Worm (Caenorhabditis elegans) whole organism, L2 larva: Measurements from ENCODE around the gene pro-2.

Experiments used
- C34F6.9 ChIP-seq: fragments of 150-350 bp; optimal IDR thresholded peaks from 2 replicates; lab custom pipeline; 2014; ENCODE audit warnings: missing biosample characterization, missing genetic modification characterization
- F13H6.1 ChIP-seq: sonication (generic microtip); optimal IDR thresholded peaks from 2 replicates; lab custom pipeline; 2016; ENCODE audit warnings: missing genetic modification characterization, missing compliant biosample characterization
- R02D3.7 ChIP-seq: fragments of 150-350 bp; optimal IDR thresholded peaks from 2 replicates; lab custom pipeline; 2014; ENCODE audit warnings: missing biosample characterization, missing genetic modification characterization
- Y55F3AM.14 ChIP-seq: fragments of 200-800 bp; sonication (Bioruptor generic); optimal IDR thresholded peaks from 2 replicates; lab custom pipeline; 2018; ENCODE audit warnings: mild to moderate bottlenecking, missing genetic modification characterization, missing compliant biosample characterization
- ZK546.5 ChIP-seq: sonication (generic microtip); optimal IDR thresholded peaks from 2 replicates; lab custom pipeline; 2017; ENCODE audit warnings: missing biosample characterization, missing genetic modification characterization
- alr-1 ChIP-seq: fragments of 150-350 bp; optimal IDR thresholded peaks from 2 replicates; lab custom pipeline; 2014; ENCODE audit warnings: missing biosample characterization, missing genetic modification characterization
- aly-2 ChIP-seq: fragments of 150-350 bp; optimal IDR thresholded peaks from 2 replicates; lab custom pipeline; 2014; ENCODE audit warnings: missing biosample characterization, missing genetic modification characterization
- ama-1 ChIP-seq: fragments of 150-350 bp; optimal IDR thresholded peaks from 2 replicates; lab custom pipeline; 2018; ENCODE audit warnings: inconsistent platforms
- blmp-1 ChIP-seq: sonication (generic microtip); optimal IDR thresholded peaks from 2 replicates; lab custom pipeline; 2017; ENCODE audit warnings: missing genetic modification characterization, mild to moderate bottlenecking, missing compliant biosample characterization, antibody characterized with exemption, moderate library complexity; ENCODE audit not compliant: insufficient read depth
- ceh-16 ChIP-seq: fragments of 150-350 bp; optimal IDR thresholded peaks from 2 replicates; lab custom pipeline; 2014; ENCODE audit warnings: missing biosample characterization, missing genetic modification characterization
- ceh-82 ChIP-seq: fragments of 150-350 bp; optimal IDR thresholded peaks from 2 replicates; lab custom pipeline; 2014; ENCODE audit warnings: missing biosample characterization, missing genetic modification characterization
- crh-2 ChIP-seq: sonication (generic microtip); optimal IDR thresholded peaks from 2 replicates; lab custom pipeline; 2017; ENCODE audit warnings: missing biosample characterization, missing genetic modification characterization
- dmd-4 ChIP-seq: sonication (generic microtip); optimal IDR thresholded peaks from 2 replicates; lab custom pipeline; 2017; ENCODE audit warnings: missing biosample characterization, missing genetic modification characterization
- egl-27 ChIP-seq: sonication (generic microtip); optimal IDR thresholded peaks from 3 replicates; lab custom pipeline; 2017; ENCODE audit warnings: missing biosample characterization, missing genetic modification reagents, missing genetic modification characterization
- elt-1 ChIP-seq: fragments of 150-350 bp; optimal IDR thresholded peaks from 2 replicates; lab custom pipeline; 2014; ENCODE audit warnings: missing biosample characterization, missing genetic modification characterization
- elt-3 ChIP-seq: sonication (generic microtip); optimal IDR thresholded peaks from 2 replicates; lab custom pipeline; 2017; ENCODE audit warnings: missing biosample characterization, missing genetic modification characterization
- fos-1 ChIP-seq: fragments of 150-350 bp; optimal IDR thresholded peaks from 2 replicates; lab custom pipeline; 2014; ENCODE audit warnings: missing biosample characterization, missing genetic modification characterization
- gmeb-1 ChIP-seq: fragments of 150-350 bp; optimal IDR thresholded peaks from 2 replicates; lab custom pipeline; 2014; ENCODE audit warnings: missing biosample characterization, missing genetic modification characterization
- lin-11 ChIP-seq: fragments of 150-350 bp; sonication (generic microtip); optimal IDR thresholded peaks from 2 replicates; lab custom pipeline; 2014; ENCODE audit warnings: missing biosample characterization, missing genetic modification characterization, inconsistent platforms, mixed read lengths
- lin-39 ChIP-seq: fragments of 150-350 bp; optimal IDR thresholded peaks from 2 replicates; lab custom pipeline; 2014; ENCODE audit warnings: missing biosample characterization, missing genetic modification reagents, missing genetic modification characterization
- lsy-2 ChIP-seq, 2 experiments: fragments of 150-350 bp in 1 of 2; sonication (generic microtip) in 1 of 2; optimal IDR thresholded peaks; 2 replicates each; lab custom pipeline; 2014 to 2017; ENCODE audit warnings: missing biosample characterization in 2 of 2, missing genetic modification characterization in 2 of 2
- mab-5 ChIP-seq: fragments of 150-350 bp; optimal IDR thresholded peaks from 2 replicates; lab custom pipeline; 2014; ENCODE audit warnings: missing biosample characterization, missing genetic modification characterization
- mbf-1 ChIP-seq: sonication (generic microtip); optimal IDR thresholded peaks from 2 replicates; lab custom pipeline; 2017; ENCODE audit warnings: missing biosample characterization, missing genetic modification characterization
- mdl-1 ChIP-seq, 2 experiments: fragments of 150-350 bp in 1 of 2; sonication (generic microtip) in 1 of 2; optimal IDR thresholded peaks; 2 replicates each; lab custom pipeline; 2017; ENCODE audit warnings: missing biosample characterization in 2 of 2, missing genetic modification characterization in 2 of 2
- nhr-10 ChIP-seq: sonication (generic microtip); optimal IDR thresholded peaks from 2 replicates; lab custom pipeline; 2017; ENCODE audit warnings: missing biosample characterization, missing genetic modification characterization
- nhr-11 ChIP-seq: fragments of 150-350 bp; optimal IDR thresholded peaks from 2 replicates; lab custom pipeline; 2014; ENCODE audit warnings: missing biosample characterization, missing genetic modification characterization
- nhr-12 ChIP-seq: fragments of 150-350 bp; optimal IDR thresholded peaks from 2 replicates; lab custom pipeline; 2014; ENCODE audit warnings: missing biosample characterization, missing genetic modification characterization
- nhr-129 ChIP-seq: fragments of 150-350 bp; optimal IDR thresholded peaks from 2 replicates; lab custom pipeline; 2014; ENCODE audit warnings: missing biosample characterization, missing genetic modification characterization
- nhr-21 ChIP-seq: fragments of 150-350 bp; optimal IDR thresholded peaks from 2 replicates; lab custom pipeline; 2014; ENCODE audit warnings: missing biosample characterization, missing genetic modification characterization
- nhr-23 ChIP-seq: fragments of 150-350 bp; optimal IDR thresholded peaks from 2 replicates; lab custom pipeline; 2014; ENCODE audit warnings: missing biosample characterization, missing genetic modification reagents, missing genetic modification characterization
- nhr-237 ChIP-seq: fragments of 150-350 bp; optimal IDR thresholded peaks from 2 replicates; lab custom pipeline; 2014; ENCODE audit warnings: missing biosample characterization, missing genetic modification characterization
- nhr-25 ChIP-seq: fragments of 150-350 bp; sonication (generic microtip); optimal IDR thresholded peaks from 3 replicates; lab custom pipeline; 2014; ENCODE audit warnings: missing biosample characterization, missing genetic modification characterization
- nhr-6 ChIP-seq: fragments of 150-350 bp; optimal IDR thresholded peaks from 2 replicates; lab custom pipeline; 2014; ENCODE audit warnings: missing biosample characterization, missing genetic modification characterization
- nhr-77 ChIP-seq: fragments of 150-350 bp; optimal IDR thresholded peaks from 2 replicates; lab custom pipeline; 2014; ENCODE audit warnings: missing biosample characterization, missing genetic modification characterization
- peb-1 ChIP-seq: fragments of 150-350 bp; optimal IDR thresholded peaks from 2 replicates; lab custom pipeline; 2014; ENCODE audit warnings: missing biosample characterization, missing genetic modification characterization
- sem-4 ChIP-seq: fragments of 150-350 bp; optimal IDR thresholded peaks from 2 replicates; lab custom pipeline; 2014; ENCODE audit warnings: missing biosample characterization, missing genetic modification reagents, missing genetic modification characterization
- skn-1 ChIP-seq: sonication (generic microtip); optimal IDR thresholded peaks from 2 replicates; lab custom pipeline; 2017; ENCODE audit warnings: missing biosample characterization, missing genetic modification characterization
- sma-9 ChIP-seq, 2 experiments: fragments of 150-350 bp in 1 of 2; sonication (generic microtip) in 1 of 2; optimal IDR thresholded peaks; 2 replicates each; lab custom pipeline; 2014 to 2016; ENCODE audit warnings: missing genetic modification characterization in 2 of 2, mild to moderate bottlenecking in 1 of 2, missing biosample characterization in 1 of 2, missing compliant biosample characterization in 1 of 2, missing genetic modification reagents in 1 of 2, moderate library complexity in 1 of 2
- snpc-4 ChIP-seq: fragments of 150-350 bp; optimal IDR thresholded peaks from 2 replicates; lab custom pipeline; 2014; ENCODE audit warnings: missing biosample characterization, missing genetic modification characterization
- unc-39 ChIP-seq: fragments of 150-350 bp; optimal IDR thresholded peaks from 2 replicates; lab custom pipeline; 2014; ENCODE audit warnings: missing biosample characterization, missing genetic modification characterization
- unc-55 ChIP-seq: fragments of 150-350 bp; sonication (generic microtip); optimal IDR thresholded peaks from 3 replicates; lab custom pipeline; 2014; ENCODE audit warnings: missing biosample characterization, missing genetic modification reagents, missing genetic modification characterization
- unc-62 ChIP-seq: fragments of 150-350 bp; optimal IDR thresholded peaks from 2 replicates; lab custom pipeline; 2014; ENCODE audit warnings: missing biosample characterization, missing genetic modification reagents, missing genetic modification characterization
- zag-1 ChIP-seq: fragments of 150-350 bp; optimal IDR thresholded peaks from 2 replicates; lab custom pipeline; 2014; ENCODE audit warnings: missing biosample characterization, missing genetic modification characterization
- ztf-1 ChIP-seq: fragments of 200-800 bp; sonication (Bioruptor generic); conservative IDR thresholded peaks from 2 replicates; pipeline ENCODE4 v1.3.6; 2022; ENCODE audit warnings: missing genetic modification characterization, missing compliant biosample characterization
- ztf-11 ChIP-seq: sonication (generic microtip); optimal IDR thresholded peaks from 2 replicates; lab custom pipeline; 2017; ENCODE audit warnings: missing biosample characterization, missing genetic modification characterization
- ztf-4 ChIP-seq: fragments of 150-350 bp; optimal IDR thresholded peaks from 2 replicates; lab custom pipeline; 2014; ENCODE audit warnings: missing biosample characterization, missing genetic modification characterization

Gene pro-2

ce11 chrII:10357468-10358007 is 12.6 kb upstream of the pro-2 start, which contains the start of gene C07E3.3:
C07E3.3 (minus strand) TSS chrII:10357518.
- TF ChIP-seq zag-1 (tag; lab: Kevin White, UChicago): no peak
- no peak for TF ChIP-seq aly-2 (tag; lab: Kevin White, UChicago)
- no peak for TF ChIP-seq blmp-1
- TF ChIP-seq skn-1: no peak
- TF ChIP-seq nhr-12 (tag; lab: Kevin White, UChicago): no peak
- no peak for TF ChIP-seq lin-11
- no peak for TF ChIP-seq crh-2 (tag; lab: Kevin White, UChicago)
- no peak for TF ChIP-seq nhr-6 (tag; lab: Kevin White, UChicago)
- no peak for TF ChIP-seq mdl-1 (tag; optimal IDR thresholded peaks at IDR 0.05; lab: Kevin White, UChicago)
- TF ChIP-seq ceh-82 (tag; lab: Kevin White, UChicago): no peak
- no peak for TF ChIP-seq elt-3 (tag; lab: Kevin White, UChicago)
- TF ChIP-seq ztf-4: no peak
- TF ChIP-seq egl-27 (tag; lab: Kevin White, UChicago): no peak
- TF ChIP-seq sma-9 (GFP tag; optimal IDR thresholded peaks at IDR 0.05; lab: Kevin White, UChicago): no peak
- TF ChIP-seq sma-9 (tag; optimal IDR thresholded peaks at IDR 0.05; lab: Kevin White, UChicago): no peak
- TF ChIP-seq ama-1 (lab: Kevin White, UChicago): no peak
- TF ChIP-seq, all 48 proteins: peak for 0

DNA sequence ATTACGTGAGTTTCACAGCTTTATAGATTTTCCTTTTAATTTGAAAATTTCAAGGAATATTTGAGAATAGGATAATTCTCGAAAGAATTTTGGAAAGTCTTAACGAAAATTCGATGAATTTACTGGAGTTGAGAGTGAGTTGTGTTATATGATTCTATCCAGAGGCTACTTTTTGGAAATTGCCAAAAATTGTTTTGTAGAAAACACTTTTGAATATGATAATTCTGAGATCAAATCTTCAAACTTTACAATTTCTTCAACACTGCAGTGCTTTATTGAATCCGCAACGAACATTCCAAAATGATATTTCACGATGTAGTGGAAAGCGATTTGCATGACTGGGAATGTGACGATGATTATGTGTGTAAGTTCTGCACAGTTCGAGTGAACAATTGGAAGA is 7.1 kb upstream of the pro-2 start, which contains the start of gene C07E3.8:
TSS of gene C07E3.8 (plus strand) at position 301 of the 400 bp plus-strand sequence.
- TF ChIP-seq lin-39: no peak
- TF ChIP-seq unc-55 (GFP tag; lab: Kevin White, UChicago): no peak
- no peak for TF ChIP-seq gmeb-1 (tag; lab: Kevin White, UChicago)
- TF ChIP-seq elt-1: no peak
- TF ChIP-seq Y55F3AM.14 (GFP tag; lab: Kevin White, UChicago): no peak
- TF ChIP-seq peb-1 (tag; lab: Kevin White, UChicago): no peak
- no peak for TF ChIP-seq unc-62
- TF ChIP-seq ztf-4: no peak
- TF ChIP-seq unc-39 (tag; lab: Kevin White, UChicago): no peak
- no peak for TF ChIP-seq mbf-1
- no peak for TF ChIP-seq alr-1 (tag; lab: Kevin White, UChicago)
- TF ChIP-seq egl-27 (tag; lab: Kevin White, UChicago): no peak
- TF ChIP-seq lin-11: no peak

DNA sequence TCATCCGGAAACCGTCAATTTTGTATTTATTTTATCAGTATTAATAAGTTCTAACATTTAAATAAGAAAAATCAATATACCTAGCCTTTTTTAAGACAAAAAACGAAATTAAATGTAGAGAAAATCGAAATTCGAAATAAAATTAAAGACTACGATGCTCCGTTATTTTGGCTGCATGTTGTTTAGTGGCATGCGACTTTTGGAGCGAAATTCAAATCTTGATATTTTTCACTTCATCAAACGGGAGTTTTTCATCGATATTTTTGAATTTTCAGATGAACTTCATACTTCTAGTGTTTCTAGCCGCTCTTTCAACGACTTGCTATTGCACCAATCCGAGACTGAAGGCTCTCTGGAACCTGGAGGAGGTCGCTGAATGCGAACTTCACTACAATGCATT is 5.6 kb upstream of the pro-2 start, which contains the start of gene C07E3.9:
TSS of gene C07E3.9 (plus strand) at position 270 of the 400 bp plus-strand sequence.
- no peak for TF ChIP-seq nhr-6 (tag; lab: Kevin White, UChicago)
- TF ChIP-seq elt-1: no peak
- no peak for TF ChIP-seq aly-2 (tag; lab: Kevin White, UChicago)
- no peak for TF ChIP-seq mab-5 (tag; lab: Kevin White, UChicago)
- no peak for TF ChIP-seq ZK546.5 (tag; lab: Kevin White, UChicago)
- no peak for TF ChIP-seq F13H6.1 (tag; lab: Kevin White, UChicago)
- no peak for TF ChIP-seq ceh-16
- no peak for TF ChIP-seq snpc-4 (tag; lab: Kevin White, UChicago)
- peak; percentile 8 for TF ChIP-seq R02D3.7
- TF ChIP-seq peb-1 (tag; lab: Kevin White, UChicago): no peak
- TF ChIP-seq lsy-2 (tag; optimal IDR thresholded peaks at IDR 0.05; lab: Kevin White, UChicago): peak; percentile 4 to 72
- TF ChIP-seq alr-1 (tag; lab: Kevin White, UChicago): no peak
- TF ChIP-seq dmd-4 (tag; lab: Kevin White, UChicago): no peak
- no peak for TF ChIP-seq ztf-11
- no peak for TF ChIP-seq zag-1 (tag; lab: Kevin White, UChicago)
- no peak for TF ChIP-seq blmp-1
- TF ChIP-seq ztf-1 (GFP tag; lab: Robert Waterston, UW): no peak
- TF ChIP-seq fos-1 (tag; lab: Kevin White, UChicago): no peak
- TF ChIP-seq nhr-25 (tag; lab: Kevin White, UChicago): no peak
- no peak for TF ChIP-seq mdl-1 (tag; optimal IDR thresholded peaks at IDR 0.05; lab: Kevin White, UChicago)
- TF ChIP-seq nhr-237 (tag; lab: Kevin White, UChicago): no peak
- peak; percentile 74 for TF ChIP-seq unc-55 (GFP tag; lab: Kevin White, UChicago)
- no peak for TF ChIP-seq nhr-23 (tag; lab: Kevin White, UChicago)
- no peak for TF ChIP-seq nhr-11 (tag; lab: Kevin White, UChicago)
- no peak for TF ChIP-seq Y55F3AM.14 (GFP tag; lab: Kevin White, UChicago)
- TF ChIP-seq nhr-77 (tag; lab: Kevin White, UChicago): no peak
- no peak for TF ChIP-seq unc-39 (tag; lab: Kevin White, UChicago)
- TF ChIP-seq sem-4 (tag; lab: Kevin White, UChicago): no peak
- no peak for TF ChIP-seq nhr-21 (tag; lab: Kevin White, UChicago)
- TF ChIP-seq nhr-129: peak; percentile 50
- no peak for TF ChIP-seq nhr-10
- TF ChIP-seq gmeb-1 (tag; lab: Kevin White, UChicago): peak; percentile 91
- TF ChIP-seq elt-3 (tag; lab: Kevin White, UChicago): no peak
- TF ChIP-seq lin-39: no peak
- TF ChIP-seq C34F6.9 (tag; lab: Kevin White, UChicago): peak; percentile 56
- peak; percentile 9 for TF ChIP-seq skn-1
- TF ChIP-seq sma-9 (GFP tag; optimal IDR thresholded peaks at IDR 0.05; lab: Kevin White, UChicago): no peak
- no peak for TF ChIP-seq sma-9 (tag; optimal IDR thresholded peaks at IDR 0.05; lab: Kevin White, UChicago)
- TF ChIP-seq lin-11: no peak
- TF ChIP-seq ama-1 (lab: Kevin White, UChicago): no peak
- TF ChIP-seq ceh-82 (tag; lab: Kevin White, UChicago): no peak
- no peak for TF ChIP-seq unc-62
- no peak for TF ChIP-seq nhr-12 (tag; lab: Kevin White, UChicago)
- TF ChIP-seq ztf-4: no peak
